Fruit fly (Drosophila melanogaster) whole organism, embryonic: ENCODE data around the gene CtBP.

Source experiments
- Ada2b ChIP-seq: fragments of 200-800 bp; sonication (Bioruptor generic); IDR thresholded peaks from 2 replicates; pipeline ENCODE4 v1.3.6; 2022; ENCODE audit warnings: missing biosample characterization, missing genetic modification characterization
- Adf1 ChIP-seq: fragments of 200-800 bp; sonication (Bioruptor generic); IDR thresholded peaks from 2 replicates; pipeline ENCODE4 v1.3.6; 2022; ENCODE audit warnings: missing biosample characterization, missing genetic modification characterization
- CG10366 ChIP-seq: fragments of 200-800 bp; sonication (Bioruptor generic); IDR thresholded peaks from 2 replicates; pipeline ENCODE4 v1.3.6; 2022; ENCODE audit warnings: missing biosample characterization, missing genetic modification characterization
- CG10543 ChIP-seq: fragments of 200-800 bp; sonication (Bioruptor generic); optimal IDR thresholded peaks from 3 replicates; lab custom pipeline; 2017; ENCODE audit warnings: missing biosample characterization, mild to moderate bottlenecking, missing genetic modification characterization, moderate library complexity
- CG10654 ChIP-seq: fragments of 200-800 bp; sonication (Bioruptor generic); optimal IDR thresholded peaks from 2 replicates; lab custom pipeline; 2016; ENCODE audit warnings: missing biosample characterization, missing genetic modification characterization
- CG13624 ChIP-seq: fragments of 200-800 bp; sonication (Bioruptor generic); optimal IDR thresholded peaks from 2 replicates; lab custom pipeline; 2016; ENCODE audit warnings: missing biosample characterization, missing genetic modification characterization
- CG17361 ChIP-seq: fragments of 200-800 bp; sonication (Bioruptor generic); IDR thresholded peaks from 3 replicates; pipeline ENCODE4 v1.3.6; 2022; ENCODE audit warnings: missing biosample characterization, missing genetic modification characterization
- CG18262 ChIP-seq: fragments of 200-800 bp; optimal IDR thresholded peaks from 3 replicates; lab custom pipeline; 2019; ENCODE audit warnings: missing biosample characterization, mild to moderate bottlenecking, missing genetic modification characterization, moderate library complexity
- CG3065 ChIP-seq: fragments of 200-800 bp; sonication (Bioruptor generic); optimal IDR thresholded peaks from 2 replicates; lab custom pipeline; 2016; ENCODE audit warnings: missing biosample characterization, missing genetic modification characterization
- CG32772 ChIP-seq: fragments of 200-800 bp; sonication (Bioruptor generic); IDR thresholded peaks from 2 replicates; pipeline ENCODE4 v1.3.6; 2022; ENCODE audit warnings: missing biosample characterization, missing genetic modification characterization
- CG34422 ChIP-seq: fragments of 200-800 bp; sonication (Bioruptor generic); IDR thresholded peaks from 3 replicates; pipeline ENCODE4 v1.3.6; 2022; ENCODE audit warnings: missing biosample characterization, missing genetic modification characterization
- CG3726 ChIP-seq: fragments of 200-800 bp; sonication (Bioruptor generic); IDR thresholded peaks from 3 replicates; pipeline ENCODE4, ENCODE4 v1.3.6; 2022; ENCODE audit warnings: missing biosample characterization, missing genetic modification characterization
- CG4282 ChIP-seq: fragments of 200-800 bp; sonication (Bioruptor generic); optimal IDR thresholded peaks from 2 replicates; lab custom pipeline; 2016; ENCODE audit warnings: missing biosample characterization, missing genetic modification characterization
- CG4328 ChIP-seq: fragments of 200-800 bp; sonication (Bioruptor generic); optimal IDR thresholded peaks from 3 replicates; lab custom pipeline; 2017; ENCODE audit warnings: missing biosample characterization, missing genetic modification reagents, missing genetic modification characterization
- CG4360 ChIP-seq: fragments of 200-800 bp; sonication (Bioruptor generic); IDR thresholded peaks from 2 replicates; pipeline ENCODE4 v1.3.6; 2022; ENCODE audit warnings: missing biosample characterization, missing genetic modification characterization
- CG5245 ChIP-seq: fragments of 200-800 bp; sonication (Bioruptor generic); optimal IDR thresholded peaks from 3 replicates; lab custom pipeline; 2016; ENCODE audit warnings: missing biosample characterization, missing genetic modification characterization
- CG6654 ChIP-seq: fragments of 200-800 bp; sonication (Bioruptor generic); optimal IDR thresholded peaks from 2 replicates; lab custom pipeline; 2017; ENCODE audit warnings: missing biosample characterization, mild to moderate bottlenecking, missing genetic modification characterization
- CG6765 ChIP-seq: fragments of 200-800 bp; sonication (Bioruptor generic); optimal IDR thresholded peaks from 3 replicates; lab custom pipeline; 2017; ENCODE audit warnings: missing biosample characterization, mild to moderate bottlenecking, missing genetic modification characterization
- CG7745 ChIP-seq: fragments of 200-800 bp; sonication (Bioruptor generic); optimal IDR thresholded peaks from 2 replicates; lab custom pipeline; 2018; ENCODE audit warnings: missing biosample characterization, mild to moderate bottlenecking, missing genetic modification characterization, moderate library complexity
- CG7786 ChIP-seq: fragments of 200-800 bp; sonication (Bioruptor generic); optimal IDR thresholded peaks from 2 replicates; lab custom pipeline; 2016; ENCODE audit warnings: missing biosample characterization, missing genetic modification characterization
- CoRest ChIP-seq: fragments of 200-800 bp; sonication (Bioruptor generic); optimal IDR thresholded peaks from 3 replicates; lab custom pipeline; 2018; ENCODE audit warnings: missing biosample characterization, mild to moderate bottlenecking, missing genetic modification characterization, moderate library complexity
- Dfd ChIP-seq, 2 experiments: fragments of >200 bp; optimal IDR thresholded peaks; 2 replicates each; lab custom pipeline; 2017; ENCODE audit warnings: missing biosample characterization in 2 of 2, missing genetic modification characterization in 2 of 2
- HLH54F ChIP-seq: fragments of 200-800 bp; sonication (Bioruptor generic); optimal IDR thresholded peaks from 3 replicates; lab custom pipeline; 2016; ENCODE audit warnings: missing biosample characterization, missing genetic modification characterization
- Hand ChIP-seq: fragments of 200-800 bp; sonication (Bioruptor generic); optimal IDR thresholded peaks from 2 replicates; lab custom pipeline; 2017; ENCODE audit warnings: mild to moderate bottlenecking, missing biosample characterization, missing genetic modification reagents, missing genetic modification characterization
- Jarid2 ChIP-seq: fragments of 200-800 bp; sonication (Bioruptor generic); optimal IDR thresholded peaks from 3 replicates; lab custom pipeline; 2017; ENCODE audit warnings: mild to moderate bottlenecking, missing biosample characterization, missing genetic modification reagents, missing genetic modification characterization
- Mrtf ChIP-seq: fragments of 200-800 bp; sonication (Bioruptor generic); IDR thresholded peaks from 3 replicates; pipeline ENCODE4 v1.3.6; 2022; ENCODE audit warnings: missing biosample characterization, missing genetic modification characterization
- Nf-YC ChIP-seq: fragments of 200-800 bp; optimal IDR thresholded peaks from 3 replicates; lab custom pipeline; 2019; ENCODE audit warnings: missing biosample characterization, mild to moderate bottlenecking, missing genetic modification characterization, moderate library complexity
- Oli ChIP-seq: fragments of 200-800 bp; sonication (Bioruptor generic); optimal IDR thresholded peaks from 2 replicates; lab custom pipeline; 2018; ENCODE audit warnings: missing biosample characterization, mild to moderate bottlenecking, missing genetic modification characterization, moderate library complexity
- Opbp ChIP-seq: fragments of 200-800 bp; sonication (Bioruptor generic); IDR thresholded peaks from 3 replicates; pipeline ENCODE4 v1.3.6; 2022; ENCODE audit warnings: missing biosample characterization, missing genetic modification characterization; ENCODE audit not compliant: partially characterized antibody
- Ravus ChIP-seq: fragments of 200-800 bp; sonication (Bioruptor generic); IDR thresholded peaks from 2 replicates; pipeline ENCODE4 v1.3.6; 2022; ENCODE audit warnings: missing biosample characterization, missing genetic modification characterization
- ato ChIP-seq: fragments of 200-800 bp; sonication (Bioruptor generic); IDR thresholded peaks from 2 replicates; pipeline ENCODE4 v1.3.6; 2022; ENCODE audit warnings: missing biosample characterization, missing genetic modification characterization; ENCODE audit not compliant: partially characterized antibody
- bsh ChIP-seq, 2 experiments: fragments of 200-800 bp; sonication (Bioruptor generic); optimal IDR thresholded peaks; 2 replicates each; lab custom pipeline; 2017 to 2018; ENCODE audit warnings: mild to moderate bottlenecking in 2 of 2, missing biosample characterization in 2 of 2, missing genetic modification characterization in 2 of 2, moderate library complexity in 1 of 2
- corto ChIP-seq: fragments of 200-800 bp; sonication (Bioruptor generic); optimal IDR thresholded peaks from 2 replicates; lab custom pipeline; 2016; ENCODE audit warnings: missing biosample characterization, mild to moderate bottlenecking, missing genetic modification characterization, moderate library complexity
- croc ChIP-seq: fragments of 200-800 bp; sonication (Bioruptor generic); conservative IDR thresholded peaks from 3 replicates; pipeline ENCODE4 v1.3.6; 2022; ENCODE audit warnings: missing biosample characterization, missing genetic modification characterization
- ewg ChIP-seq: fragments of 200-800 bp; sonication (Bioruptor generic); optimal IDR thresholded peaks from 3 replicates; lab custom pipeline; 2017; ENCODE audit warnings: mild to moderate bottlenecking, missing biosample characterization, missing genetic modification reagents, missing genetic modification characterization
- fd3F ChIP-seq: fragments of 200-800 bp; sonication (Bioruptor generic); optimal IDR thresholded peaks from 2 replicates; lab custom pipeline; 2018; ENCODE audit warnings: missing biosample characterization, mild to moderate bottlenecking, missing genetic modification characterization, moderate library complexity
- fru ChIP-seq: fragments of >200 bp; optimal IDR thresholded peaks from 2 replicates; lab custom pipeline; 2017
- gro ChIP-seq: fragments of 200-800 bp; sonication (Bioruptor generic); optimal IDR thresholded peaks from 2 replicates; lab custom pipeline; 2016; ENCODE audit warnings: missing biosample characterization, missing genetic modification characterization
- gsb-n ChIP-seq: fragments of 200-800 bp; sonication (Bioruptor generic); optimal IDR thresholded peaks from 3 replicates; lab custom pipeline; 2018; ENCODE audit warnings: missing biosample characterization, mild to moderate bottlenecking, missing genetic modification characterization
- gt ChIP-seq: fragments of 200-800 bp; sonication (Bioruptor generic); IDR thresholded peaks from 2 replicates; pipeline ENCODE4 v1.3.6; 2022; ENCODE audit warnings: missing biosample characterization, missing genetic modification characterization
- h ChIP-seq: fragments of >200 bp; optimal IDR thresholded peaks from 2 replicates; lab custom pipeline; 2017
- jing ChIP-seq: fragments of 200-800 bp; sonication (Bioruptor generic); optimal IDR thresholded peaks from 2 replicates; lab custom pipeline; 2018; ENCODE audit warnings: missing biosample characterization, mild to moderate bottlenecking, missing genetic modification characterization
- mam ChIP-seq: fragments of 200-800 bp; sonication (Bioruptor generic); optimal IDR thresholded peaks from 3 replicates; lab custom pipeline; 2016; ENCODE audit warnings: missing biosample characterization, missing genetic modification characterization
- nerfin-1 ChIP-seq: fragments of 200-800 bp; sonication (Bioruptor generic); optimal IDR thresholded peaks from 3 replicates; lab custom pipeline; 2019; ENCODE audit warnings: missing biosample characterization, mild to moderate bottlenecking, missing genetic modification characterization, moderate library complexity
- p53 ChIP-seq: fragments of 200-800 bp; sonication (Bioruptor generic); optimal IDR thresholded peaks from 2 replicates; lab custom pipeline; 2016; ENCODE audit warnings: missing biosample characterization, missing genetic modification characterization
- pb ChIP-seq: fragments of 200-800 bp; sonication (Bioruptor generic); optimal IDR thresholded peaks from 3 replicates; lab custom pipeline; 2016; ENCODE audit warnings: missing biosample characterization, missing genetic modification characterization
- pros ChIP-seq: fragments of 200-800 bp; sonication (Bioruptor generic); optimal IDR thresholded peaks from 3 replicates; lab custom pipeline; 2019; ENCODE audit warnings: missing biosample characterization, mild to moderate bottlenecking, missing genetic modification characterization, moderate library complexity
- row ChIP-seq: fragments of 200-800 bp; sonication (Bioruptor generic); IDR thresholded peaks from 3 replicates; pipeline ENCODE4 v1.3.6; 2022; ENCODE audit warnings: missing biosample characterization, missing genetic modification characterization
- sens-2 ChIP-seq: fragments of 200-800 bp; sonication (Bioruptor generic); IDR thresholded peaks from 2 replicates; pipeline ENCODE4 v1.3.6; 2022; ENCODE audit warnings: missing biosample characterization, missing genetic modification characterization
- trem ChIP-seq: fragments of 200-800 bp; optimal IDR thresholded peaks from 3 replicates; lab custom pipeline; 2019; ENCODE audit warnings: missing biosample characterization, mild to moderate bottlenecking, missing genetic modification characterization, moderate library complexity
- vnd ChIP-seq: fragments of 200-800 bp; sonication (Bioruptor generic); IDR thresholded peaks from 3 replicates; pipeline ENCODE4 v1.3.6; 2022; ENCODE audit warnings: missing biosample characterization, missing genetic modification characterization; ENCODE audit not compliant: partially characterized antibody

CtBP gene

DNA sequence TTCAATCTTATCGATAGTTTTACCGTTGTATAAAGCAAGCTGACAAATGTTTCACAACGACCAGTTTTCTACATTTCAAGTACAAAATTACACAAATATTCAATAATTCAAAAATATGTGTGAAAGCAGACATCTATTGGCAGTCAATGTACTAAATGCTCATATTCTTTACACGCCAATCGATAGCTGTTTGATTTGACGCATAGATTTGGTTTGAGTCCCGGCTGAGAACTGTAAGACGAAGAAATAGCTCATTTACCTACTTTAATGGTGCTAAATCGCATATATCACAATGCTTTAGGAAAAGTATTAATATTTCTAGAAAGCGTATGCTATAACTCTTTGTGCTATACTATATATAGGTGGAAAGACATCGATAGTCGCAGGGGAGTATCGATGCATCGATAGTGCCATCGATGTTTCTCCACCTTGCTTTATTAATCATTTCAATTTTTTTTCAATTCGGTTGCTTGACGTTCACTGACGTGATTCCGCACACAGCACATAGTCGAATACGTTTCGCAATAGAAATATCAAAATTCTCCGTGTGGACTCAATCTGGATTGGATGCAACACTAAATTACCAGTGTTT is 30.7 kb upstream of the CtBP start, which contains the start of gene Paip2 (continued):
- TF ChIP-seq Ada2b (GFP tag; lab: Robert Waterston, UW) (no peak), row (GFP tag; lab: Robert Waterston, UW) (0 out of 3 replicates have a peak, but pooled peaks have one; percentile 21), CG17361 (GFP tag; lab: Robert Waterston, UW) (peak; percentile 46; the same call in 2 of the 3 replicates), nerfin-1 (tag; lab: Kevin White, UChicago) (peak; percentile 31), CG4360 (GFP tag; lab: Robert Waterston, UW) (no peak; the same call in 1 of the 2 replicates), CG34422 (GFP tag; lab: Robert Waterston, UW) (no peak), CG18262 (tag; lab: Kevin White, UChicago) (peak; percentile 2), Nf-YC (tag; lab: Kevin White, UChicago) (peak; percentile 32), fd3F (GFP tag; lab: Kevin White, UChicago) (no peak), mam (GFP tag; lab: Kevin White, UChicago) (no peak), CG7786 (GFP tag; lab: Kevin White, UChicago) (peak; percentile 9), CG13624 (GFP tag; lab: Kevin White, UChicago) (no peak), Dfd (GFP tag; optimal IDR thresholded peaks at IDR 0.05; lab: Kevin White, UChicago) (no peak), h (lab: Kevin White, UChicago) (no peak), Mrtf (GFP tag; lab: Robert Waterston, UW) (no peak), Oli (tag; lab: Kevin White, UChicago) (no peak), Ravus (GFP tag; lab: Robert Waterston, UW) (no peak), gro (GFP tag; lab: Kevin White, UChicago) (no peak), pb (no peak), croc (GFP tag; lab: Robert Waterston, UW) (no peak), CG4328 (GFP tag; lab: Kevin White, UChicago) (no peak), vnd (GFP tag; lab: Robert Waterston, UW) (peak; percentile 98), CG7745 (tag; lab: Kevin White, UChicago) (no peak), CG6654 (GFP tag; lab: Kevin White, UChicago) (no peak), gsb-n (tag; lab: Kevin White, UChicago) (no peak), fru (lab: Kevin White, UChicago) (no peak), CG3065 (no peak), gt (GFP tag; lab: Robert Waterston, UW) (no peak), Opbp (GFP tag; lab: Robert Waterston, UW) (peak; percentile 96), ewg (no peak), CG32772 (GFP tag; lab: Robert Waterston, UW) (peak; percentile 58), CG10543 (no peak), CG6765 (GFP tag; lab: Kevin White, UChicago) (no peak), CoRest (tag; lab: Kevin White, UChicago) (peak; percentile 67), ato (GFP tag; lab: Robert Waterston, UW) (peak; percentile 93), p53 (GFP tag; lab: Kevin White, UChicago) (no peak), sens-2 (GFP tag; lab: Robert Waterston, UW) (no peak), corto (GFP tag; lab: Kevin White, UChicago) (no peak), CG5245 (no peak), jing (GFP tag; lab: Kevin White, UChicago) (no peak), CG3726 (no peak), Jarid2 (GFP tag; lab: Kevin White, UChicago) (peak; percentile 2), bsh (GFP tag; optimal IDR thresholded peaks at IDR 0.05; lab: Kevin White, UChicago) (no peak), HLH54F (GFP tag; lab: Kevin White, UChicago) (no peak), CG10654 (GFP tag; lab: Kevin White, UChicago) (no peak), CG4282 (GFP tag; lab: Kevin White, UChicago) (no peak), pros (GFP tag; lab: Kevin White, UChicago) (no peak), Hand (no peak), Adf1 (no peak), CG10366 (GFP tag; lab: Robert Waterston, UW) (no peak), trem (tag; lab: Kevin White, UChicago) (peak; percentile 75)
